Worm (Caenorhabditis elegans) whole organism, mixed stage, embryonic: Measurements from ENCODE around the gene tmem-184.

Source experiments
- M03D4.4 ChIP-seq: sonication (generic microtip); optimal IDR thresholded peaks from 2 replicates; lab custom pipeline; 2017; ENCODE audit warnings: mild to moderate bottlenecking, missing genetic modification characterization, missing compliant biosample characterization
- bed-3 ChIP-seq: fragments of 200-800 bp; sonication (Bioruptor generic); optimal IDR thresholded peaks from 3 replicates; lab custom pipeline; 2018; ENCODE audit warnings: mild to moderate bottlenecking, missing genetic modification characterization, moderate library complexity, missing compliant biosample characterization
- blmp-1 ChIP-seq: fragments of 150-350 bp; optimal IDR thresholded peaks from 2 replicates; lab custom pipeline; 2014; ENCODE audit warnings: missing biosample characterization, missing genetic modification characterization
- ceh-39 ChIP-seq: fragments of 150-350 bp; optimal IDR thresholded peaks from 2 replicates; lab custom pipeline; 2014; ENCODE audit warnings: missing biosample characterization, missing genetic modification characterization
- ceh-83 ChIP-seq: fragments of 200-800 bp; sonication (Bioruptor generic); optimal IDR thresholded peaks from 2 replicates; lab custom pipeline; 2018; ENCODE audit warnings: mild to moderate bottlenecking, missing genetic modification characterization, missing compliant biosample characterization
- ces-1 ChIP-seq: fragments of 150-350 bp; optimal IDR thresholded peaks from 2 replicates; lab custom pipeline; 2014; ENCODE audit warnings: missing biosample characterization, missing genetic modification reagents, missing genetic modification characterization
- cnd-1 ChIP-seq: fragments of 200-800 bp; sonication (Bioruptor generic); optimal IDR thresholded peaks from 2 replicates; lab custom pipeline; 2018; ENCODE audit warnings: mild to moderate bottlenecking, missing genetic modification characterization, missing compliant biosample characterization
- elt-1 ChIP-seq: sonication (generic microtip); optimal IDR thresholded peaks from 2 replicates; lab custom pipeline; 2017; ENCODE audit warnings: missing genetic modification characterization, mild to moderate bottlenecking, missing compliant biosample characterization, antibody characterized with exemption, moderate library complexity, borderline replicate concordance; ENCODE audit not compliant: insufficient read depth
- elt-3 ChIP-seq: fragments of 150-350 bp; optimal IDR thresholded peaks from 2 replicates; lab custom pipeline; 2014; ENCODE audit warnings: missing biosample characterization, missing genetic modification characterization
- flh-1 ChIP-seq: fragments of 200-800 bp; sonication (Bioruptor generic); optimal IDR thresholded peaks from 2 replicates; lab custom pipeline; 2018; ENCODE audit warnings: mild to moderate bottlenecking, missing genetic modification characterization, moderate library complexity, missing compliant biosample characterization
- ham-2 ChIP-seq: fragments of 200-800 bp; sonication (Bioruptor generic); optimal IDR thresholded peaks from 2 replicates; lab custom pipeline; 2018; ENCODE audit warnings: mild to moderate bottlenecking, missing genetic modification characterization, missing compliant biosample characterization
- lin-13 ChIP-seq: fragments of 150-350 bp; optimal IDR thresholded peaks from 2 replicates; lab custom pipeline; 2014; ENCODE audit warnings: missing biosample characterization, missing genetic modification characterization
- lin-32 ChIP-seq: fragments of 200-800 bp; sonication (Bioruptor generic); optimal IDR thresholded peaks from 2 replicates; lab custom pipeline; 2018; ENCODE audit warnings: mild to moderate bottlenecking, missing genetic modification characterization, missing compliant biosample characterization
- lsy-2 ChIP-seq: fragments of 150-350 bp; optimal IDR thresholded peaks from 2 replicates; lab custom pipeline; 2014; ENCODE audit warnings: missing biosample characterization, missing genetic modification characterization
- mab-5 ChIP-seq: fragments of 150-350 bp; optimal IDR thresholded peaks from 2 replicates; lab custom pipeline; 2014; ENCODE audit warnings: missing biosample characterization, missing genetic modification characterization
- mep-1 ChIP-seq: fragments of 150-350 bp; optimal IDR thresholded peaks from 2 replicates; lab custom pipeline; 2017; ENCODE audit warnings: missing biosample characterization, missing genetic modification reagents, missing genetic modification characterization, inconsistent platforms
- mls-2 ChIP-seq: sonication (generic microtip); optimal IDR thresholded peaks from 2 replicates; lab custom pipeline; 2016; ENCODE audit warnings: mild to moderate bottlenecking, missing genetic modification characterization, moderate library complexity, missing compliant biosample characterization
- nhr-12 ChIP-seq: fragments of 150-350 bp; optimal IDR thresholded peaks from 2 replicates; lab custom pipeline; 2014; ENCODE audit warnings: missing biosample characterization, missing genetic modification characterization
- nhr-2 ChIP-seq: fragments of 150-350 bp; optimal IDR thresholded peaks from 2 replicates; lab custom pipeline; 2014; ENCODE audit warnings: missing biosample characterization, missing genetic modification characterization
- nhr-28 ChIP-seq: fragments of 150-350 bp; optimal IDR thresholded peaks from 2 replicates; lab custom pipeline; 2014; ENCODE audit warnings: missing biosample characterization, missing genetic modification characterization
- nhr-76 ChIP-seq: sonication (generic microtip); optimal IDR thresholded peaks from 2 replicates; lab custom pipeline; 2017; ENCODE audit warnings: missing biosample characterization, missing genetic modification characterization
- pha-4 ChIP-seq: fragments of 150-350 bp; optimal IDR thresholded peaks from 2 replicates; lab custom pipeline; 2018; ENCODE audit warnings: missing biosample characterization, missing genetic modification reagents, missing genetic modification characterization
- sem-2 ChIP-seq: fragments of 200-800 bp; sonication (Bioruptor generic); optimal IDR thresholded peaks from 2 replicates; lab custom pipeline; 2018; ENCODE audit warnings: mild to moderate bottlenecking, missing genetic modification characterization, missing compliant biosample characterization
- snpc-4 ChIP-seq: fragments of 150-350 bp; optimal IDR thresholded peaks from 2 replicates; lab custom pipeline; 2014; ENCODE audit warnings: missing biosample characterization, missing genetic modification characterization
- tbx-8 ChIP-seq: fragments of 200-800 bp; sonication (Bioruptor generic); optimal IDR thresholded peaks from 2 replicates; lab custom pipeline; 2018; ENCODE audit warnings: mild to moderate bottlenecking, missing genetic modification characterization, moderate library complexity, missing compliant biosample characterization
- unc-120 ChIP-seq: sonication (generic microtip); optimal IDR thresholded peaks from 2 replicates; lab custom pipeline; 2017; ENCODE audit warnings: missing genetic modification characterization, missing compliant biosample characterization; ENCODE audit not compliant: poor library complexity, severe bottlenecking
- unc-39 ChIP-seq: fragments of 150-350 bp; optimal IDR thresholded peaks from 2 replicates; lab custom pipeline; 2014; ENCODE audit warnings: missing biosample characterization, missing genetic modification characterization
- ztf-11 ChIP-seq: fragments of 150-350 bp; optimal IDR thresholded peaks from 2 replicates; lab custom pipeline; 2014; ENCODE audit warnings: missing biosample characterization, missing genetic modification characterization

The tmem-184 gene

DNA sequence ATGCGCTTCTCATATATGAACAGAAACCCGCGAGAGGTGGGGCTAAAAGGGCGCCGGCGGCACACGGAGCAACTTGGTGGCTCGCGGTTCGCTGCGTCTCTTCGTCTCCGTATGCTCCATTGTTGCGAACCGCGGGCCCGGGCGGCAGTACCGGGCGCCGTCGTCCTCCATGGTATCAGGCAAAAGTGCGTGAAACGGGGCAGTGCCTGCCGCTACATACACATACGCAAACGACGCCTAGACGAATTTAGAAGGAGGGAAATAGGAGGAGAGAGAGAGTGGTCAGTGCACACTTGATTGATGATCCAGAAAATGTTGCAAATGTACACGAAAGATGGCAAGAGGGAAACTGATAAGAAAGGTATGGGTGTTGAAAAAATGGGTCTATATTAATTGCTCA lies 37.8 kb upstream of the tmem-184 start:
- TF ChIP-seq snpc-4 (tag; lab: Kevin White, UChicago) = no peak
- no peak for TF ChIP-seq lsy-2
- no peak for TF ChIP-seq mls-2 (tag; lab: Kevin White, UChicago)
- TF ChIP-seq tbx-8 (GFP tag; lab: Kevin White, UChicago) = no peak

- TF ChIP-seq blmp-1 (tag; lab: Kevin White, UChicago) (no peak), ceh-83 (no peak), lin-32 (GFP tag; lab: Kevin White, UChicago) (no peak), elt-3 (no peak), elt-1 (tag; lab: Kevin White, UChicago) (no peak), cnd-1 (tag; lab: Kevin White, UChicago) (no peak), sem-2 (GFP tag; lab: Kevin White, UChicago) (no peak), ztf-11 (tag; lab: Kevin White, UChicago) (no peak), nhr-76 (tag; lab: Kevin White, UChicago) (no peak), tbx-8 (GFP tag; lab: Kevin White, UChicago) (no peak), lin-13 (tag; lab: Kevin White, UChicago) (no peak), mab-5 (tag; lab: Kevin White, UChicago) (no peak), unc-120 (tag; lab: Kevin White, UChicago) (no peak), mls-2 (tag; lab: Kevin White, UChicago) (no peak), flh-1 (GFP tag; lab: Kevin White, UChicago) (no peak), nhr-28 (tag; lab: Kevin White, UChicago) (no peak), ces-1 (GFP tag; lab: Kevin White, UChicago) (no peak), mep-1 (tag; lab: Kevin White, UChicago) (no peak)
These were observed 37.1 kb upstream of the tmem-184 start, which contains the start of gene C05G5.7 for ce11 chrX:14743780-14744179. TSS of gene C05G5.7 (minus strand) at chrX:14743780.

ce11 chrX:14743210-14743609 lies 36.5 kb upstream of the tmem-184 start:
- no peak for TF ChIP-seq bed-3 (GFP tag; lab: Kevin White, UChicago)
- no peak for TF ChIP-seq elt-1 (tag; lab: Kevin White, UChicago)
- no peak for TF ChIP-seq nhr-28 (tag; lab: Kevin White, UChicago)
- no peak for TF ChIP-seq ham-2 (GFP tag; lab: Kevin White, UChicago)
- TF ChIP-seq lsy-2 = no peak
- TF ChIP-seq flh-1 (GFP tag; lab: Kevin White, UChicago) = no peak
- no peak for TF ChIP-seq tbx-8 (GFP tag; lab: Kevin White, UChicago)
- TF ChIP-seq M03D4.4 (tag; lab: Kevin White, UChicago) = no peak
- TF ChIP-seq snpc-4 (tag; lab: Kevin White, UChicago) = no peak
- TF ChIP-seq nhr-2 (tag; lab: Kevin White, UChicago) = no peak
- TF ChIP-seq, all 35 proteins: peak for 0

DNA sequence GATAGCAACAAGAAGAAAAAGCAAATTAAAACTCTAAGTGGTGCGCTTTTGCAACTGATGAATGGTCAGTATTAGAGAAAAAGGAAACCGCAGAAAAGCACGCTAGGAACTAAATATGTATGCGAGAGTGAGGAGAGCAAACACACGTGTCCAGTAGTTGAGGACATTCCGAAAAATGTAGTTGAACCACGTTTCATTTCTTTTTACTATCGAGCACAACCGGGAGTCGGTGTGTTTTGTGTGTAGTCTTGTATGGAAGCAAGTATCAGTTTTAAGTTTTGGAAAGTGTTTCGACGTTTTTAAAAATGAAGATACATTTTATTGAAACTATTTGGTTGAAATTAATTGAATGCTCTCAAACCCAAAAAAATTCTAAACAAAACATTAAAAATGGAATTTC lies 33.4 kb upstream of the tmem-184 start, which contains the start of gene C05G5.1:
TSS of gene C05G5.1 (minus strand) at position 101 of the 400 bp plus-strand sequence.
- TF ChIP-seq ztf-11 (tag; lab: Kevin White, UChicago) (no peak), nhr-12 (tag; lab: Kevin White, UChicago) (no peak), snpc-4 (tag; lab: Kevin White, UChicago) (no peak), blmp-1 (tag; lab: Kevin White, UChicago) (no peak), mls-2 (tag; lab: Kevin White, UChicago) (no peak), M03D4.4 (tag; lab: Kevin White, UChicago) (no peak), sem-2 (GFP tag; lab: Kevin White, UChicago) (no peak), nhr-2 (tag; lab: Kevin White, UChicago) (no peak), ceh-39 (tag; lab: Kevin White, UChicago) (no peak), lsy-2 (no peak), flh-1 (GFP tag; lab: Kevin White, UChicago) (no peak), ceh-83 (no peak), nhr-76 (tag; lab: Kevin White, UChicago) (no peak), unc-39 (tag; lab: Kevin White, UChicago) (no peak), pha-4 (no peak)

- no peak for TF ChIP-seq tbx-8 (GFP tag; lab: Kevin White, UChicago)
- TF ChIP-seq pha-4 = no peak
- no peak for TF ChIP-seq unc-39 (tag; lab: Kevin White, UChicago)
- TF ChIP-seq M03D4.4 (tag; lab: Kevin White, UChicago) = no peak
- TF ChIP-seq cnd-1 (tag; lab: Kevin White, UChicago) = no peak
- TF ChIP-seq elt-3 = no peak
- no peak for TF ChIP-seq mab-5 (tag; lab: Kevin White, UChicago)
- no peak for TF ChIP-seq lin-13 (tag; lab: Kevin White, UChicago)
- no peak for TF ChIP-seq ztf-11 (tag; lab: Kevin White, UChicago)
- no peak for TF ChIP-seq ceh-83
- TF ChIP-seq nhr-2 (tag; lab: Kevin White, UChicago) = no peak
- TF ChIP-seq nhr-28 (tag; lab: Kevin White, UChicago) = no peak
These were observed 32.8 kb upstream of the tmem-184 start for ce11 chrX:14739466-14739865.
